Fruit fly (Drosophila melanogaster) whole organism, embryonic: Measurements from ENCODE around the gene Cbp20.

Source experiments
- Ada2b ChIP-seq: fragments of 200-800 bp; sonication (Bioruptor generic); IDR thresholded peaks from 2 replicates; pipeline ENCODE4 v1.3.6; 2022; ENCODE audit warnings: missing biosample characterization, missing genetic modification characterization
- Atf6 ChIP-seq: fragments of 200-800 bp; sonication (Bioruptor generic); IDR thresholded peaks from 2 replicates; pipeline ENCODE4 v1.3.6; 2022; ENCODE audit warnings: missing biosample characterization, missing genetic modification characterization
- BtbVII ChIP-seq: fragments of 200-800 bp; sonication (Bioruptor generic); optimal IDR thresholded peaks from 3 replicates; lab custom pipeline; 2017; ENCODE audit warnings: missing biosample characterization, mild to moderate bottlenecking, missing genetic modification characterization
- CG10209 ChIP-seq: fragments of 200-800 bp; sonication (Bioruptor generic); optimal IDR thresholded peaks from 3 replicates; lab custom pipeline; 2017; ENCODE audit warnings: missing biosample characterization, mild to moderate bottlenecking, missing genetic modification characterization, missing genetic modification reagents
- CG1024 ChIP-seq: fragments of 200-800 bp; sonication (Bioruptor generic); IDR thresholded peaks from 2 replicates; pipeline ENCODE4 v1.3.6; 2022; ENCODE audit warnings: missing biosample characterization, missing genetic modification characterization
- CG10366 ChIP-seq: fragments of 200-800 bp; sonication (Bioruptor generic); IDR thresholded peaks from 2 replicates; pipeline ENCODE4 v1.3.6; 2022; ENCODE audit warnings: missing biosample characterization, missing genetic modification characterization
- CG10462 ChIP-seq: fragments of 200-800 bp; sonication (Bioruptor generic); optimal IDR thresholded peaks from 2 replicates; lab custom pipeline; 2016; ENCODE audit warnings: missing biosample characterization, missing genetic modification characterization
- CG11695 ChIP-seq: fragments of 200-800 bp; sonication (Bioruptor generic); IDR thresholded peaks from 3 replicates; pipeline ENCODE4 v1.3.6; 2022; ENCODE audit warnings: missing biosample characterization, missing genetic modification characterization
- CG12659 ChIP-seq: fragments of 200-800 bp; sonication (Bioruptor generic); optimal IDR thresholded peaks from 3 replicates; lab custom pipeline; 2017; ENCODE audit warnings: mild to moderate bottlenecking, missing biosample characterization, missing genetic modification reagents, missing genetic modification characterization
- CG13624 ChIP-seq: fragments of 200-800 bp; sonication (Bioruptor generic); optimal IDR thresholded peaks from 2 replicates; lab custom pipeline; 2016; ENCODE audit warnings: missing biosample characterization, missing genetic modification characterization
- CG1602 ChIP-seq: fragments of 200-800 bp; sonication (Bioruptor generic); optimal IDR thresholded peaks from 3 replicates; lab custom pipeline; 2016; ENCODE audit warnings: missing biosample characterization, missing genetic modification characterization
- CG16863 ChIP-seq: fragments of 200-800 bp; sonication (Bioruptor generic); optimal IDR thresholded peaks from 3 replicates; lab custom pipeline; 2016; ENCODE audit warnings: missing biosample characterization, missing genetic modification characterization
- CG17361 ChIP-seq: fragments of 200-800 bp; sonication (Bioruptor generic); IDR thresholded peaks from 3 replicates; pipeline ENCODE4 v1.3.6; 2022; ENCODE audit warnings: missing biosample characterization, missing genetic modification characterization
- CG4617 ChIP-seq: fragments of 200-800 bp; sonication (Bioruptor generic); optimal IDR thresholded peaks from 3 replicates; lab custom pipeline; 2016; ENCODE audit warnings: missing biosample characterization, missing genetic modification characterization, borderline replicate concordance
- CG5245 ChIP-seq: fragments of 200-800 bp; sonication (Bioruptor generic); optimal IDR thresholded peaks from 3 replicates; lab custom pipeline; 2016; ENCODE audit warnings: missing biosample characterization, missing genetic modification characterization
- CG6254 ChIP-seq: fragments of 200-800 bp; sonication (Bioruptor generic); optimal IDR thresholded peaks from 3 replicates; lab custom pipeline; 2017; ENCODE audit warnings: mild to moderate bottlenecking, missing biosample characterization, missing genetic modification reagents, missing genetic modification characterization
- CG6272 ChIP-seq: fragments of 200-800 bp; sonication (Bioruptor generic); IDR thresholded peaks from 2 replicates; pipeline ENCODE4 v1.3.6; 2022; ENCODE audit warnings: missing biosample characterization, missing genetic modification characterization
- CG8765 ChIP-seq: fragments of 200-800 bp; sonication (Bioruptor generic); IDR thresholded peaks from 2 replicates; pipeline ENCODE4 v1.3.6; 2022; ENCODE audit warnings: missing biosample characterization, missing genetic modification characterization
- CG8924 ChIP-seq: fragments of 200-800 bp; optimal IDR thresholded peaks from 3 replicates; lab custom pipeline; 2019; ENCODE audit warnings: missing biosample characterization, mild to moderate bottlenecking, missing genetic modification characterization, moderate library complexity
- CG8944 ChIP-seq: fragments of 200-800 bp; sonication (Bioruptor generic); optimal IDR thresholded peaks from 3 replicates; lab custom pipeline; 2016; ENCODE audit warnings: missing biosample characterization, missing genetic modification characterization
- CTCF ChIP-seq: fragments of 200-800 bp; sonication (Bioruptor generic); optimal IDR thresholded peaks from 2 replicates; lab custom pipeline; 2017; ENCODE audit warnings: missing biosample characterization, mild to moderate bottlenecking, missing genetic modification characterization, moderate library complexity
- CkIIα-i1 ChIP-seq: fragments of 200-800 bp; sonication (Bioruptor generic); IDR thresholded peaks from 2 replicates; pipeline ENCODE4 v1.3.6; 2022; ENCODE audit warnings: missing biosample characterization, missing genetic modification characterization
- Deaf1 ChIP-seq: fragments of 200-800 bp; optimal IDR thresholded peaks from 3 replicates; lab custom pipeline; 2019; ENCODE audit warnings: missing biosample characterization, mild to moderate bottlenecking, missing genetic modification characterization, moderate library complexity
- Eip74EF ChIP-seq, 2 experiments: fragments of 200-800 bp in 1 of 2; fragments of >200 bp in 1 of 2; sonication (Bioruptor generic) in 1 of 2; optimal IDR thresholded peaks; 2 replicates each; lab custom pipeline; 2017 to 2019; ENCODE audit warnings: missing biosample characterization in 2 of 2, missing genetic modification characterization in 2 of 2, mild to moderate bottlenecking in 1 of 2, moderate library complexity in 1 of 2
- Hey ChIP-seq: fragments of 200-800 bp; sonication (Bioruptor generic); optimal IDR thresholded peaks from 3 replicates; lab custom pipeline; 2018; ENCODE audit warnings: missing biosample characterization, mild to moderate bottlenecking, missing genetic modification characterization
- Hsf ChIP-seq: fragments of 200-800 bp; sonication (Bioruptor generic); optimal IDR thresholded peaks from 3 replicates; lab custom pipeline; 2016; ENCODE audit warnings: missing biosample characterization, missing genetic modification characterization
- Mad ChIP-seq: fragments of 200-800 bp; sonication (Bioruptor generic); optimal IDR thresholded peaks from 2 replicates; lab custom pipeline; 2016; ENCODE audit warnings: missing biosample characterization, missing genetic modification characterization
- Max ChIP-seq: fragments of 200-800 bp; sonication (Bioruptor generic); optimal IDR thresholded peaks from 2 replicates; lab custom pipeline; 2016; ENCODE audit warnings: missing biosample characterization, mild to moderate bottlenecking, missing genetic modification characterization
- Oli ChIP-seq: fragments of 200-800 bp; sonication (Bioruptor generic); optimal IDR thresholded peaks from 2 replicates; lab custom pipeline; 2018; ENCODE audit warnings: missing biosample characterization, mild to moderate bottlenecking, missing genetic modification characterization, moderate library complexity
- Ravus ChIP-seq: fragments of 200-800 bp; sonication (Bioruptor generic); IDR thresholded peaks from 2 replicates; pipeline ENCODE4 v1.3.6; 2022; ENCODE audit warnings: missing biosample characterization, missing genetic modification characterization
- Rx ChIP-seq: fragments of 200-800 bp; sonication (Bioruptor generic); IDR thresholded peaks from 2 replicates; pipeline ENCODE4 v1.3.6; 2022; ENCODE audit warnings: missing biosample characterization, missing genetic modification characterization
- Sin3A ChIP-seq: fragments of >200 bp; optimal IDR thresholded peaks from 2 replicates; lab custom pipeline; 2018
- Sox102F ChIP-seq: fragments of 200-800 bp; sonication (Bioruptor generic); optimal IDR thresholded peaks from 2 replicates; lab custom pipeline; 2018; ENCODE audit warnings: missing biosample characterization, mild to moderate bottlenecking, missing genetic modification characterization, moderate library complexity
- Spps ChIP-seq: fragments of 200-800 bp; sonication (Bioruptor generic); optimal IDR thresholded peaks from 2 replicates; lab custom pipeline; 2018; ENCODE audit warnings: missing biosample characterization, mild to moderate bottlenecking, missing genetic modification characterization
- Taf1 ChIP-seq: fragments of 200-800 bp; sonication (Bioruptor generic); IDR thresholded peaks from 2 replicates; pipeline ENCODE4 v1.3.6; 2022; ENCODE audit warnings: missing biosample characterization, missing genetic modification characterization
- Tbp ChIP-seq: fragments of >200 bp; optimal IDR thresholded peaks from 2 replicates; lab custom pipeline; 2018; ENCODE audit warnings: missing biosample characterization, missing genetic modification characterization
- abd-A ChIP-seq: fragments of 200-800 bp; sonication (Bioruptor generic); optimal IDR thresholded peaks from 3 replicates; lab custom pipeline; 2019; ENCODE audit warnings: missing biosample characterization, mild to moderate bottlenecking, missing genetic modification characterization, moderate library complexity
- amos ChIP-seq: fragments of 200-800 bp; sonication (Bioruptor generic); IDR thresholded peaks from 2 replicates; pipeline ENCODE4 v1.3.6; 2022; ENCODE audit warnings: missing biosample characterization, missing genetic modification characterization; ENCODE audit not compliant: partially characterized antibody
- bbx ChIP-seq: fragments of 200-800 bp; sonication (Bioruptor generic); IDR thresholded peaks from 2 replicates; pipeline ENCODE4 v1.3.6; 2022; ENCODE audit warnings: missing biosample characterization, missing genetic modification characterization; ENCODE audit not compliant: partially characterized antibody
- bcd ChIP-seq: fragments of 200-800 bp; sonication (Bioruptor generic); optimal IDR thresholded peaks from 2 replicates; lab custom pipeline; 2017; ENCODE audit warnings: missing biosample characterization, mild to moderate bottlenecking, missing genetic modification characterization
- bigmax ChIP-seq: fragments of 200-800 bp; sonication (Bioruptor generic); optimal IDR thresholded peaks from 2 replicates; lab custom pipeline; 2018; ENCODE audit warnings: missing biosample characterization, mild to moderate bottlenecking, missing genetic modification characterization
- cwo ChIP-seq: fragments of 200-800 bp; sonication (Bioruptor generic); optimal IDR thresholded peaks from 3 replicates; lab custom pipeline; 2017; ENCODE audit warnings: missing biosample characterization, missing genetic modification characterization, mild to moderate bottlenecking, moderate library complexity, missing genetic modification reagents
- esg ChIP-seq: fragments of 200-800 bp; sonication (Bioruptor generic); conservative IDR thresholded peaks from 2 replicates; pipeline ENCODE4 v1.3.6; 2022; ENCODE audit warnings: missing biosample characterization, missing genetic modification characterization
- eve ChIP-seq, 2 experiments: fragments of >200 bp; optimal IDR thresholded peaks; 2 replicates each; lab custom pipeline; 2017; ENCODE audit warnings: missing biosample characterization in 2 of 2, missing genetic modification characterization in 2 of 2
- exex ChIP-seq: fragments of 200-800 bp; sonication (Bioruptor generic); optimal IDR thresholded peaks from 4 replicates; lab custom pipeline; 2018; ENCODE audit warnings: missing biosample characterization, mild to moderate bottlenecking, missing genetic modification characterization, moderate library complexity
- fd3F ChIP-seq: fragments of 200-800 bp; sonication (Bioruptor generic); optimal IDR thresholded peaks from 2 replicates; lab custom pipeline; 2018; ENCODE audit warnings: missing biosample characterization, mild to moderate bottlenecking, missing genetic modification characterization, moderate library complexity
- fru ChIP-seq: fragments of >200 bp; optimal IDR thresholded peaks from 2 replicates; lab custom pipeline; 2017
- maf-S ChIP-seq: fragments of 200-800 bp; sonication (Bioruptor generic); optimal IDR thresholded peaks from 2 replicates; lab custom pipeline; 2016; ENCODE audit warnings: missing biosample characterization, missing genetic modification characterization
- nau ChIP-seq: fragments of 200-800 bp; sonication (Bioruptor generic); optimal IDR thresholded peaks from 3 replicates; lab custom pipeline; 2017; ENCODE audit warnings: missing biosample characterization, mild to moderate bottlenecking, missing genetic modification characterization, missing genetic modification reagents
- pfk ChIP-seq: fragments of 200-800 bp; sonication (Bioruptor generic); optimal IDR thresholded peaks from 2 replicates; lab custom pipeline; 2018; ENCODE audit warnings: missing biosample characterization, mild to moderate bottlenecking, missing genetic modification characterization, moderate library complexity
- pzg ChIP-seq: fragments of 200-800 bp; sonication (Bioruptor generic); optimal IDR thresholded peaks from 3 replicates; lab custom pipeline; 2018; ENCODE audit warnings: missing biosample characterization, mild to moderate bottlenecking, missing genetic modification characterization, moderate library complexity
- so ChIP-seq: fragments of 200-800 bp; sonication (Bioruptor generic); IDR thresholded peaks from 3 replicates; pipeline ENCODE4 v1.3.6; 2022; ENCODE audit warnings: missing biosample characterization, missing genetic modification characterization

Gene Cbp20

DNA sequence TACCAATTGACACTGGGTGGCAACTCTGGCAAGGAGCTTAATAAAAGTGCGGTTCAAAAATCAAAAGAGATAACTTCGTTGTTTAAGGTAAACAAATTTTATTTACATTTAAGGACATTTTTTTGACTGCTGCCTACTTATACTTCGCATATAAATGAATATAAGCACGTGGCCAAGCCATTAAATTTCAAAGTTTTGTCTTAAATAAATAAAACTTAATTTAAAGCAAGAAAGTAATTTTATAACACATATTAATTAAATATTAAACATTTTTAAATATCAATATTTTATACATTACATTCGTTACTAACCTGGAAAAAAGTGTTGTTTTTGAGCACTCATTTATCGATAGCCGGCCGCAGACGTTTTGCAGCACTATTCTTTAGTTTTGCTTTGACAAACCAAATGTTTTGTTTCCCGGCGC, 24.3 kb downstream of the Cbp20 start, which contains the start of the genes CG12321 and MED17 (continued):
- TF ChIP-seq Eip74EF (GFP tag; optimal IDR thresholded peaks at IDR 0.05; lab: Kevin White, UChicago) (peak in 1 of 2 experiments; percentile 76), Deaf1 (no peak), Tbp (GFP tag; lab: Kevin White, UChicago) (no peak), bigmax (GFP tag; lab: Kevin White, UChicago) (no peak), Hsf (GFP tag; lab: Kevin White, UChicago) (peak; percentile 79), Taf1 (GFP tag; lab: Robert Waterston, UW) (peak; percentile 59), Atf6 (GFP tag; lab: Robert Waterston, UW) (peak; percentile 82), eve (GFP tag; optimal IDR thresholded peaks at IDR 0.05; lab: Kevin White, UChicago) (no peak), BtbVII (GFP tag; lab: Kevin White, UChicago) (peak; percentile 86), CG6272 (GFP tag; lab: Robert Waterston, UW) (peak; percentile 86), nau (GFP tag; lab: Kevin White, UChicago) (no peak), maf-S (GFP tag; lab: Kevin White, UChicago) (no peak), CG10462 (GFP tag; lab: Kevin White, UChicago) (peak; percentile 76), Ada2b (GFP tag; lab: Robert Waterston, UW) (peak; percentile 72), CG8944 (GFP tag; lab: Kevin White, UChicago) (peak; percentile 67), Oli (peak; percentile 89), abd-A (tag; lab: Kevin White, UChicago) (no peak), Sox102F (GFP tag; lab: Kevin White, UChicago) (peak; percentile 91), so (peak; percentile 78; the same call in 1 of the 3 replicates), CG12659 (GFP tag; lab: Kevin White, UChicago) (peak; percentile 96), fru (lab: Kevin White, UChicago) (no peak), CG10366 (peak; percentile 82), pfk (GFP tag; lab: Kevin White, UChicago) (no peak), pzg (peak; percentile 46), bcd (GFP tag; lab: Kevin White, UChicago) (peak; percentile 90), CG4617 (peak; percentile 83), CG1024 (GFP tag; lab: Robert Waterston, UW) (no peak), CG10209 (peak; percentile 92), Sin3A (lab: Kevin White, UChicago) (peak; percentile 5), CG6254 (GFP tag; lab: Kevin White, UChicago) (peak; percentile 70), Mad (peak; percentile 57), CTCF (GFP tag; lab: Kevin White, UChicago) (peak; percentile 48), CG17361 (peak; percentile 96), Rx (peak; percentile 80), bbx (GFP tag; lab: Robert Waterston, UW) (no peak), Spps (peak; percentile 57), exex (peak; percentile 61), esg (GFP tag; lab: Robert Waterston, UW) (peak; percentile 87), CkIIα-i1 (GFP tag; lab: Robert Waterston, UW) (peak; percentile 16; the same call in 1 of the 2 replicates), CG1602 (peak; percentile 94), CG11695 (GFP tag; lab: Robert Waterston, UW) (peak; percentile 70), CG8765 (GFP tag; lab: Robert Waterston, UW) (peak; percentile 46), CG8924 (tag; lab: Kevin White, UChicago) (peak; percentile 90), amos (no peak), Max (GFP tag; lab: Kevin White, UChicago) (peak; percentile 85), cwo (GFP tag; lab: Kevin White, UChicago) (peak; percentile 75), Hey (tag; lab: Kevin White, UChicago) (no peak), CG16863 (GFP tag; lab: Kevin White, UChicago) (peak; percentile 66), fd3F (GFP tag; lab: Kevin White, UChicago) (peak; percentile 85), Ravus (GFP tag; lab: Robert Waterston, UW) (peak; percentile 27; the same call in 1 of the 2 replicates), CG5245 (GFP tag; lab: Kevin White, UChicago) (peak; percentile 74), CG13624 (peak; percentile 60)
